Worm (Caenorhabditis elegans) whole organism, L4 larva: ENCODE measurements around the gene Y55B1BR.8.

Experiments used
- aha-1 ChIP-seq: fragments of 150-350 bp; peaks from one replicate; lab custom pipeline; 2014; ENCODE audit warnings: missing biosample characterization, missing genetic modification characterization
- ctbp-1 ChIP-seq: fragments of 200-800 bp; sonication (Bioruptor generic); IDR thresholded peaks from 2 replicates; pipeline ENCODE4 v1.3.6; 2022; ENCODE audit warnings: missing genetic modification reagents, missing genetic modification characterization, missing compliant biosample characterization
- lin-1 ChIP-seq: fragments of 200-800 bp; sonication (Bioruptor generic); IDR thresholded peaks from 2 replicates; pipeline ENCODE4 v1.3.6; 2022; ENCODE audit warnings: missing genetic modification reagents, missing genetic modification characterization, missing compliant biosample characterization
- lin-13 ChIP-seq: fragments of 150-350 bp; optimal IDR thresholded peaks from 2 replicates; lab custom pipeline; 2014; ENCODE audit warnings: missing biosample characterization, missing genetic modification reagents, missing genetic modification characterization
- lin-29 ChIP-seq: fragments of 200-800 bp; sonication (Bioruptor generic); IDR thresholded peaks from 2 replicates; pipeline ENCODE4 v1.3.6; 2022; ENCODE audit warnings: missing genetic modification reagents, missing genetic modification characterization, missing compliant biosample characterization
- mdl-1 ChIP-seq, 2 experiments: fragments of 150-350 bp in 1 of 2; sonication (generic microtip) in 1 of 2; optimal IDR thresholded peaks; 2 replicates each; lab custom pipeline; 2014 to 2017; ENCODE audit warnings: missing biosample characterization in 2 of 2, missing genetic modification characterization in 2 of 2
- nhr-10 ChIP-seq: fragments of 150-350 bp; optimal IDR thresholded peaks from 2 replicates; lab custom pipeline; 2014; ENCODE audit warnings: missing biosample characterization, missing genetic modification characterization
- snpc-4 ChIP-seq: fragments of 150-350 bp; optimal IDR thresholded peaks from 2 replicates; lab custom pipeline; 2014; ENCODE audit warnings: missing biosample characterization, missing genetic modification characterization

DNA sequence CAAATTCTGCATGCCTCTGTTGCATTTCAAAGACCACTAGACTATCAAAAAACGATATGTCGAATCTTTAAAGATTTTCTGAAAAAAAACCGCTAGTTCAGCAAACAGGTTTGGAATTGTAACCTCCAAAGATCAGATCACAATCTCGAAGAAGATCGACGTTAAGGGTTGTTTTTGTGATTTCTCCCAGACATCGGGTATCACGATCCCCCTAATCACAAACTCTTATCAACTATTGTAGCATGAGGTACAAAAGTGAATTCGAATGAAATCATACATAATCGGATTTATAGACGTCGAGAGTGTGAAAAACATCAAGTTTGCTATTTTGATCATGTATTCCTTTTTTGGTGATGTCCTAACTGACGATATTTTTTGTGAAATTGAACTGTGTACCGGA, 43.3 kb upstream of the Y55B1BR.8 start:
- TF ChIP-seq nhr-10 (tag; lab: Kevin White, UChicago): no peak
- TF ChIP-seq aha-1 (tag; lab: Kevin White, UChicago): no peak
- TF ChIP-seq snpc-4 (tag; lab: Kevin White, UChicago): no peak
- TF ChIP-seq lin-13 (GFP tag; lab: Kevin White, UChicago): no peak
- no peak for TF ChIP-seq ctbp-1
- TF ChIP-seq mdl-1 (tag; optimal IDR thresholded peaks at IDR 0.05; lab: Kevin White, UChicago): no peak
- TF ChIP-seq lin-1: no peak
- TF ChIP-seq lin-29 (GFP tag; lab: Robert Waterston, UW): no peak
